Fruit fly (Drosophila melanogaster): ENCODE results near the gene Dsk.

Gene Dsk

dm6 chr3R:4232139-4233017 lies 42.3 kb upstream of the Dsk start, which contains the start of gene CG14641 (continued):
- TF ChIP-seq stwl (tag; optimal IDR thresholded peaks at IDR 0.05) = no peak
- no peak for TF ChIP-seq ken (GFP tag; IDR thresholded peaks at IDR 0.05)
- peak; percentile 22 for TF ChIP-seq CG16815 (GFP tag; optimal IDR thresholded peaks at IDR 0.05)
- no peak for TF ChIP-seq CG17829 (tag; optimal IDR thresholded peaks at IDR 0.05)
- no peak for TF ChIP-seq Fer2 (tag; optimal IDR thresholded peaks at IDR 0.05)
- TF ChIP-seq az2 (GFP tag; optimal IDR thresholded peaks at IDR 0.05) = no peak
- no peak for TF ChIP-seq Mes4 (GFP tag; optimal IDR thresholded peaks at IDR 0.05)
- no peak for TF ChIP-seq jigr1 (GFP tag; IDR thresholded peaks at IDR 0.05)
- no peak for TF ChIP-seq bigmax (GFP tag; optimal IDR thresholded peaks at IDR 0.05)
- TF ChIP-seq Atf6 (GFP tag; IDR thresholded peaks at IDR 0.05) = no peak
- no peak for TF ChIP-seq CG15601 (tag; optimal IDR thresholded peaks at IDR 0.05)
- TF ChIP-seq CG6813 (GFP tag; optimal IDR thresholded peaks at IDR 0.05) = no peak
- TF ChIP-seq CG4854 (GFP tag; optimal IDR thresholded peaks at IDR 0.05) = no peak
- TF ChIP-seq BtbVII (GFP tag; optimal IDR thresholded peaks at IDR 0.05) = no peak
- TF ChIP-seq CG34224 (GFP tag; IDR thresholded peaks at IDR 0.05; ENCODE audit: partially characterized antibody) = no peak
- peak; percentile 82 for TF ChIP-seq Ets65A (GFP tag)
- no peak for TF ChIP-seq stc (GFP tag; IDR thresholded peaks at IDR 0.05)
- TF ChIP-seq dmrt11E (tag; optimal IDR thresholded peaks at IDR 0.05) = peak; percentile 19
- peak; percentile 55; the same call in 1 of the 2 replicates for TF ChIP-seq Bgb (GFP tag; IDR thresholded peaks at IDR 0.05; ENCODE audit: partially characterized antibody)
- no peak for TF ChIP-seq Hmx (GFP tag; optimal IDR thresholded peaks at IDR 0.05)
- no peak for TF ChIP-seq Med (GFP tag)
- no peak for TF ChIP-seq dysf (GFP tag; IDR thresholded peaks at IDR 0.05)
- TF ChIP-seq CG34422 (GFP tag; IDR thresholded peaks at IDR 0.05) = no peak
- TF ChIP-seq Bdp1 (GFP tag; optimal IDR thresholded peaks at IDR 0.05) = no peak
- TF ChIP-seq btn (GFP tag; optimal IDR thresholded peaks at IDR 0.05) = no peak
- TF ChIP-seq Poxn (GFP tag; IDR thresholded peaks at IDR 0.05) = no peak
- peak; percentile 8; the same call in 1 of the 2 replicates for TF ChIP-seq CG13287 (GFP tag; IDR thresholded peaks at IDR 0.05; ENCODE audit: partially characterized antibody)
- TF ChIP-seq CG10565 (GFP tag; optimal IDR thresholded peaks at IDR 0.05) = no peak
- TF ChIP-seq crp (GFP tag; optimal IDR thresholded peaks at IDR 0.05) = no peak
- no peak for TF ChIP-seq CG15073 (GFP tag; optimal IDR thresholded peaks at IDR 0.05)
- TF ChIP-seq CG32772 (GFP tag; IDR thresholded peaks at IDR 0.05) = no peak
- TF ChIP-seq Myb (GFP tag; optimal IDR thresholded peaks at IDR 0.05) = no peak
- TF ChIP-seq HLH3B (GFP tag; IDR thresholded peaks at IDR 0.05) = no peak
- no peak for TF ChIP-seq CG31224 (GFP tag; IDR thresholded peaks at IDR 0.05)
- TF ChIP-seq CG6175 (GFP tag; IDR thresholded peaks at IDR 0.05) = no peak
- no peak for TF ChIP-seq zf30C (GFP tag; optimal IDR thresholded peaks at IDR 0.05)
- TF ChIP-seq CG10209 (GFP tag; optimal IDR thresholded peaks at IDR 0.05) = no peak
- no peak for TF ChIP-seq prd (optimal IDR thresholded peaks at IDR 0.05)
- TF ChIP-seq prd (GFP tag; IDR thresholded peaks at IDR 0.05) = peak; percentile 32; the same call in 1 of the 3 replicates
- TF ChIP-seq Taf1 (GFP tag; IDR thresholded peaks at IDR 0.05) = no peak
- TF ChIP-seq Usf (GFP tag; optimal IDR thresholded peaks at IDR 0.05) = no peak
- no peak for TF ChIP-seq D19B (GFP tag; optimal IDR thresholded peaks at IDR 0.05)
- TF ChIP-seq CG4617 (GFP tag; optimal IDR thresholded peaks at IDR 0.05; ENCODE audit: borderline replicate concordance) = peak; percentile 61
- no peak for TF ChIP-seq Lpt (GFP tag; optimal IDR thresholded peaks at IDR 0.05)
- 0 out of 3 replicates have a peak, but pooled peaks have one; percentile 36 for TF ChIP-seq Doc3 (GFP tag; IDR thresholded peaks at IDR 0.05; ENCODE audit: partially characterized antibody)
- TF ChIP-seq H2.0 (GFP tag; IDR thresholded peaks at IDR 0.05) = no peak
- peak; percentile 27 for TF ChIP-seq nmo (GFP tag; optimal IDR thresholded peaks at IDR 0.05)
- TF ChIP-seq CG31388 (GFP tag; optimal IDR thresholded peaks at IDR 0.05) = no peak
- no peak for TF ChIP-seq Nf-YB (GFP tag; optimal IDR thresholded peaks at IDR 0.05)

Data from whole organism, embryonic.